Fruit fly (Drosophila melanogaster) whole organism, adult: ENCODE results near the gene CG9919.
A peak's percentile ranks its signal among the peaks of the same experiment; 100 is the strongest.

ENCODE experiments used
- CG11617 ChIP-seq: fragments of 200-800 bp; sonication (Bioruptor generic); optimal IDR thresholded peaks from 2 replicates; lab custom pipeline; 2017; ENCODE audit warnings: mild to moderate bottlenecking, missing biosample characterization, missing genetic modification reagents, missing genetic modification characterization
- CG14711 ChIP-seq: fragments of 200-800 bp; sonication (Bioruptor generic); optimal IDR thresholded peaks from 2 replicates; lab custom pipeline; 2018; ENCODE audit warnings: missing biosample characterization, mild to moderate bottlenecking, missing genetic modification characterization, moderate library complexity
- CG1620 ChIP-seq: fragments of 200-800 bp; sonication (Bioruptor generic); optimal IDR thresholded peaks from 2 replicates; lab custom pipeline; 2016; ENCODE audit warnings: missing biosample characterization, missing genetic modification characterization
- Mnt ChIP-seq: fragments of 200-800 bp; sonication (Bioruptor generic); optimal IDR thresholded peaks from 2 replicates; lab custom pipeline; 2016; ENCODE audit warnings: missing biosample characterization, mild to moderate bottlenecking, missing genetic modification characterization
- kay ChIP-seq: fragments of 200-800 bp; sonication (Bioruptor generic); peaks from one replicate; lab custom pipeline; 2016; ENCODE audit warnings: missing biosample characterization, missing genetic modification characterization, borderline replicate concordance
- ovo ChIP-seq: fragments of 200-800 bp; sonication (Bioruptor generic); optimal IDR thresholded peaks from 2 replicates; lab custom pipeline; 2016; ENCODE audit warnings: missing biosample characterization, missing genetic modification characterization

dm6 chrX:16288492-16288964 lies 42.0 kb downstream of the CG9919 start, which contains the start of the genes CG32576 and caz:
- TF ChIP-seq CG11617 (GFP tag; lab: Kevin White, UChicago) (peak; percentile 68), ovo (GFP tag; lab: Kevin White, UChicago) (peak; percentile 71), kay (GFP tag; lab: Kevin White, UChicago) (no peak), CG1620 (GFP tag; lab: Kevin White, UChicago) (peak; percentile 71), Mnt (GFP tag; lab: Kevin White, UChicago) (peak; percentile 73), CG14711 (tag; lab: Kevin White, UChicago) (peak; percentile 64)
